Fruit fly (Drosophila melanogaster) whole organism, embryonic: ENCODE results near the gene Irbp18.

Experiments used
- Abd-B ChIP-seq: fragments of 200-800 bp; sonication (Bioruptor generic); optimal IDR thresholded peaks from 2 replicates; lab custom pipeline; 2018; ENCODE audit warnings: missing biosample characterization, mild to moderate bottlenecking, missing genetic modification characterization, moderate library complexity
- Bgb ChIP-seq: fragments of 200-800 bp; sonication (Bioruptor generic); IDR thresholded peaks from 2 replicates; pipeline ENCODE4 v1.3.6; 2022; ENCODE audit warnings: missing biosample characterization, missing genetic modification characterization; ENCODE audit not compliant: partially characterized antibody
- CG10565 ChIP-seq: fragments of 200-800 bp; sonication (Bioruptor generic); optimal IDR thresholded peaks from 3 replicates; lab custom pipeline; 2016; ENCODE audit warnings: missing biosample characterization, mild to moderate bottlenecking, missing genetic modification characterization
- CG10959 ChIP-seq: fragments of 200-800 bp; sonication (Bioruptor generic); IDR thresholded peaks from 2 replicates; pipeline ENCODE4 v1.3.6; 2022; ENCODE audit warnings: missing biosample characterization, missing genetic modification characterization
- CG10979 ChIP-seq: fragments of 200-800 bp; sonication (Bioruptor generic); optimal IDR thresholded peaks from 2 replicates; lab custom pipeline; 2018; ENCODE audit warnings: missing biosample characterization, mild to moderate bottlenecking, missing genetic modification characterization, moderate library complexity
- CG1832 ChIP-seq: fragments of 200-800 bp; sonication (Bioruptor generic); optimal IDR thresholded peaks from 2 replicates; lab custom pipeline; 2017; ENCODE audit warnings: missing biosample characterization, mild to moderate bottlenecking, missing genetic modification characterization, inconsistent platforms
- CG3065 ChIP-seq: fragments of 200-800 bp; sonication (Bioruptor generic); optimal IDR thresholded peaks from 2 replicates; lab custom pipeline; 2016; ENCODE audit warnings: missing biosample characterization, missing genetic modification characterization
- CG33213 ChIP-seq: fragments of 200-800 bp; sonication (Bioruptor generic); optimal IDR thresholded peaks from 3 replicates; lab custom pipeline; 2016; ENCODE audit warnings: missing biosample characterization, missing genetic modification characterization
- CG4707 ChIP-seq: fragments of 200-800 bp; sonication (Bioruptor generic); optimal IDR thresholded peaks from 2 replicates; lab custom pipeline; 2018; ENCODE audit warnings: missing biosample characterization, mild to moderate bottlenecking, missing genetic modification characterization, moderate library complexity
- CG6765 ChIP-seq: fragments of 200-800 bp; sonication (Bioruptor generic); optimal IDR thresholded peaks from 3 replicates; lab custom pipeline; 2017; ENCODE audit warnings: missing biosample characterization, mild to moderate bottlenecking, missing genetic modification characterization
- CG7745 ChIP-seq: fragments of 200-800 bp; sonication (Bioruptor generic); optimal IDR thresholded peaks from 2 replicates; lab custom pipeline; 2018; ENCODE audit warnings: missing biosample characterization, mild to moderate bottlenecking, missing genetic modification characterization, moderate library complexity
- CG7786 ChIP-seq: fragments of 200-800 bp; sonication (Bioruptor generic); optimal IDR thresholded peaks from 2 replicates; lab custom pipeline; 2016; ENCODE audit warnings: missing biosample characterization, missing genetic modification characterization
- CG7928 ChIP-seq: fragments of 200-800 bp; sonication (Bioruptor generic); optimal IDR thresholded peaks from 2 replicates; lab custom pipeline; 2017; ENCODE audit warnings: missing biosample characterization, mild to moderate bottlenecking, missing genetic modification characterization
- CG8388 ChIP-seq: fragments of 200-800 bp; sonication (Bioruptor generic); optimal IDR thresholded peaks from 2 replicates; lab custom pipeline; 2019; ENCODE audit warnings: missing biosample characterization, mild to moderate bottlenecking, missing genetic modification characterization, moderate library complexity
- D19A ChIP-seq: fragments of 200-800 bp; optimal IDR thresholded peaks from 3 replicates; lab custom pipeline; 2019; ENCODE audit warnings: missing biosample characterization, mild to moderate bottlenecking, missing genetic modification characterization, moderate library complexity
- Doc2 ChIP-seq: fragments of 200-800 bp; sonication (Bioruptor generic); IDR thresholded peaks from 2 replicates; pipeline ENCODE4 v1.3.6; 2022; ENCODE audit warnings: missing biosample characterization, missing genetic modification characterization
- Ets65A ChIP-seq: fragments of 200-800 bp; sonication (Bioruptor generic); peaks from one replicate; lab custom pipeline; 2016; ENCODE audit warnings: missing biosample characterization, missing genetic modification characterization
- Fer2 ChIP-seq: fragments of 200-800 bp; sonication (Bioruptor generic); optimal IDR thresholded peaks from 2 replicates; lab custom pipeline; 2018; ENCODE audit warnings: missing biosample characterization, mild to moderate bottlenecking, missing genetic modification characterization, moderate library complexity
- Fer3 ChIP-seq: fragments of 200-800 bp; sonication (Bioruptor generic); optimal IDR thresholded peaks from 2 replicates; lab custom pipeline; 2018; ENCODE audit warnings: missing biosample characterization, mild to moderate bottlenecking, missing genetic modification characterization, moderate library complexity
- Hr51 ChIP-seq, 2 experiments: fragments of 200-800 bp; sonication (Bioruptor generic); optimal IDR thresholded peaks; 2 replicates in 1 of 2; 3 replicates in 1 of 2; lab custom pipeline; 2016 to 2018; ENCODE audit warnings: missing biosample characterization in 2 of 2, missing genetic modification characterization in 2 of 2, mild to moderate bottlenecking in 1 of 2, moderate library complexity in 1 of 2
- MBD-R2 ChIP-seq: fragments of 200-800 bp; sonication (Bioruptor generic); IDR thresholded peaks from 2 replicates; pipeline ENCODE4 v1.3.6; 2022; ENCODE audit warnings: missing biosample characterization, missing genetic modification characterization
- Sin3A ChIP-seq: fragments of >200 bp; optimal IDR thresholded peaks from 2 replicates; lab custom pipeline; 2018
- Tbp ChIP-seq: fragments of >200 bp; optimal IDR thresholded peaks from 2 replicates; lab custom pipeline; 2018; ENCODE audit warnings: missing biosample characterization, missing genetic modification characterization
- Trl ChIP-seq, 3 experiments: fragments of >200 bp in 2 of 3; fragments of 200-800 bp in 1 of 3; sonication (Bioruptor generic) in 1 of 3; optimal IDR thresholded peaks; 2 replicates in 1 of 3; 3 replicates in 2 of 3; lab custom pipeline; 2016 to 2017; ENCODE audit warnings: missing biosample characterization in 1 of 3, missing genetic modification characterization in 1 of 3
- ase ChIP-seq: fragments of 200-800 bp; sonication (Bioruptor generic); IDR thresholded peaks from 3 replicates; pipeline ENCODE4 v1.3.6; 2022; ENCODE audit warnings: missing biosample characterization, missing genetic modification characterization
- ato ChIP-seq: fragments of 200-800 bp; sonication (Bioruptor generic); IDR thresholded peaks from 2 replicates; pipeline ENCODE4 v1.3.6; 2022; ENCODE audit warnings: missing biosample characterization, missing genetic modification characterization; ENCODE audit not compliant: partially characterized antibody
- crol ChIP-seq: fragments of 200-800 bp; sonication (Bioruptor generic); IDR thresholded peaks from 2 replicates; pipeline ENCODE4 v1.3.6; 2022; ENCODE audit warnings: missing biosample characterization, missing genetic modification characterization
- da ChIP-seq: fragments of 200-800 bp; sonication (Bioruptor generic); optimal IDR thresholded peaks from 2 replicates; lab custom pipeline; 2016; ENCODE audit warnings: missing biosample characterization, missing genetic modification characterization
- emc ChIP-seq: fragments of 200-800 bp; sonication (Bioruptor generic); optimal IDR thresholded peaks from 2 replicates; lab custom pipeline; 2016; ENCODE audit warnings: missing biosample characterization, missing genetic modification characterization
- ftz-f1 ChIP-seq: fragments of 200-800 bp; sonication (Bioruptor generic); optimal IDR thresholded peaks from 2 replicates; lab custom pipeline; 2016; ENCODE audit warnings: missing biosample characterization, missing genetic modification characterization
- gcm ChIP-seq: fragments of 200-800 bp; sonication (Bioruptor generic); optimal IDR thresholded peaks from 2 replicates; lab custom pipeline; 2019; ENCODE audit warnings: missing biosample characterization, mild to moderate bottlenecking, missing genetic modification characterization, moderate library complexity
- gfzf ChIP-seq: fragments of 200-800 bp; sonication (Bioruptor generic); optimal IDR thresholded peaks from 2 replicates; lab custom pipeline; 2016; ENCODE audit warnings: missing biosample characterization, mild to moderate bottlenecking, missing genetic modification characterization, moderate library complexity
- grn ChIP-seq: fragments of 200-800 bp; sonication (Bioruptor generic); optimal IDR thresholded peaks from 3 replicates; lab custom pipeline; 2017; ENCODE audit warnings: missing biosample characterization, missing genetic modification characterization
- jigr1 ChIP-seq: fragments of 200-800 bp; sonication (Bioruptor generic); IDR thresholded peaks from 3 replicates; pipeline ENCODE4 v1.3.6; 2022; ENCODE audit warnings: missing biosample characterization, missing genetic modification characterization
- jumu ChIP-seq: fragments of 200-800 bp; sonication (Bioruptor generic); optimal IDR thresholded peaks from 3 replicates; lab custom pipeline; 2016; ENCODE audit warnings: missing biosample characterization, missing genetic modification characterization
- kni ChIP-seq: fragments of 200-800 bp; sonication (Bioruptor generic); optimal IDR thresholded peaks from 3 replicates; lab custom pipeline; 2017; ENCODE audit warnings: mild to moderate bottlenecking, missing biosample characterization, missing genetic modification reagents, missing genetic modification characterization
- lbe ChIP-seq: fragments of 200-800 bp; sonication (Bioruptor generic); optimal IDR thresholded peaks from 2 replicates; lab custom pipeline; 2016; ENCODE audit warnings: missing biosample characterization, mild to moderate bottlenecking, missing genetic modification characterization
- lov ChIP-seq, 2 experiments: fragments of 200-800 bp in 1 of 2; fragments of >200 bp in 1 of 2; sonication (Bioruptor generic) in 1 of 2; IDR thresholded peaks in 1 of 2; optimal IDR thresholded peaks in 1 of 2; 2 replicates in 1 of 2; 3 replicates in 1 of 2; pipeline versions ENCODE4 v1.3.6 to Lab custom; 2017 to 2022; ENCODE audit warnings: missing biosample characterization in 1 of 2, missing genetic modification characterization in 1 of 2
- prd ChIP-seq, 3 experiments: fragments of >200 bp in 2 of 3; fragments of 200-800 bp in 1 of 3; sonication (Bioruptor generic) in 1 of 3; optimal IDR thresholded peaks in 2 of 3; IDR thresholded peaks in 1 of 3; 2 replicates in 2 of 3; 3 replicates in 1 of 3; pipeline versions ENCODE4 v1.3.6 to Lab custom; 2017 to 2022; ENCODE audit warnings: missing biosample characterization in 1 of 3, missing genetic modification characterization in 1 of 3
- pros ChIP-seq: fragments of 200-800 bp; sonication (Bioruptor generic); optimal IDR thresholded peaks from 3 replicates; lab custom pipeline; 2019; ENCODE audit warnings: missing biosample characterization, mild to moderate bottlenecking, missing genetic modification characterization, moderate library complexity
- pzg ChIP-seq: fragments of 200-800 bp; sonication (Bioruptor generic); optimal IDR thresholded peaks from 3 replicates; lab custom pipeline; 2018; ENCODE audit warnings: missing biosample characterization, mild to moderate bottlenecking, missing genetic modification characterization, moderate library complexity
- repo ChIP-seq: fragments of 200-800 bp; sonication (Bioruptor generic); optimal IDR thresholded peaks from 2 replicates; lab custom pipeline; 2016; ENCODE audit warnings: missing biosample characterization, missing genetic modification characterization
- salm ChIP-seq: fragments of 200-800 bp; sonication (Bioruptor generic); optimal IDR thresholded peaks from 2 replicates; lab custom pipeline; 2018; ENCODE audit warnings: missing biosample characterization, mild to moderate bottlenecking, missing genetic modification characterization
- sob ChIP-seq: fragments of 200-800 bp; sonication (Bioruptor generic); IDR thresholded peaks from 2 replicates; pipeline ENCODE4 v1.3.6; 2022; ENCODE audit warnings: missing biosample characterization, missing genetic modification characterization
- stwl ChIP-seq: fragments of 200-800 bp; sonication (Bioruptor generic); optimal IDR thresholded peaks from 3 replicates; lab custom pipeline; 2018; ENCODE audit warnings: missing biosample characterization, mild to moderate bottlenecking, missing genetic modification characterization, moderate library complexity
- tap ChIP-seq: fragments of 200-800 bp; optimal IDR thresholded peaks from 3 replicates; lab custom pipeline; 2019; ENCODE audit warnings: missing biosample characterization, mild to moderate bottlenecking, missing genetic modification characterization, moderate library complexity
- zf30C ChIP-seq: fragments of 200-800 bp; sonication (Bioruptor generic); optimal IDR thresholded peaks from 3 replicates; lab custom pipeline; 2018; ENCODE audit warnings: missing biosample characterization, mild to moderate bottlenecking, missing genetic modification characterization
- zfh1 ChIP-seq: fragments of 200-800 bp; sonication (Bioruptor generic); IDR thresholded peaks from 3 replicates; pipeline ENCODE4 v1.3.6; 2022; ENCODE audit warnings: missing biosample characterization, missing genetic modification characterization

Gene Irbp18

dm6 chr3L:11089805-11090440 is 8.1 kb downstream of the Irbp18 start (continued):
- TF ChIP-seq lov (optimal IDR thresholded peaks at IDR 0.05; lab: Kevin White, UChicago) = no peak
- peak; percentile 82 for TF ChIP-seq lov (GFP tag; IDR thresholded peaks at IDR 0.05; lab: Robert Waterston, UW)
- TF ChIP-seq D19A (tag; lab: Kevin White, UChicago) = peak; percentile 93
- TF ChIP-seq jumu (GFP tag; lab: Kevin White, UChicago) = peak; percentile 68
- TF ChIP-seq Abd-B = peak; percentile 79
- TF ChIP-seq CG33213 (GFP tag; lab: Kevin White, UChicago) = peak; percentile 79
- peak; percentile 96 for TF ChIP-seq Ets65A
- peak; percentile 68 for TF ChIP-seq CG3065 (GFP tag; lab: Kevin White, UChicago)
- TF ChIP-seq sob (GFP tag; lab: Robert Waterston, UW) = peak; percentile 69; the same call in 1 of the 2 replicates
- TF ChIP-seq Trl (optimal IDR thresholded peaks at IDR 0.05; lab: Kevin White, UChicago) = no peak
- peak; percentile 81 for TF ChIP-seq Trl (GFP tag; optimal IDR thresholded peaks at IDR 0.05; lab: Kevin White, UChicago)
- TF ChIP-seq Bgb (GFP tag; lab: Robert Waterston, UW) = no peak
- peak; percentile 78 for TF ChIP-seq repo (GFP tag; lab: Kevin White, UChicago)
- TF ChIP-seq zfh1 (GFP tag; lab: Robert Waterston, UW) = peak; percentile 88
- TF ChIP-seq Tbp (GFP tag; lab: Kevin White, UChicago) = no peak
- no peak for TF ChIP-seq pzg (GFP tag; lab: Kevin White, UChicago)
- TF ChIP-seq Doc2 (GFP tag; lab: Robert Waterston, UW) = peak; percentile 49; the same call in 1 of the 2 replicates
- peak; percentile 23; the same call in 1 of the 2 replicates for TF ChIP-seq MBD-R2
- TF ChIP-seq Fer3 (tag; lab: Kevin White, UChicago) = peak; percentile 52
- TF ChIP-seq CG10959 = peak; percentile 83
- peak; percentile 66 for TF ChIP-seq lbe (GFP tag; lab: Kevin White, UChicago)
- TF ChIP-seq ato (GFP tag; lab: Robert Waterston, UW) = no peak
- TF ChIP-seq CG7786 = peak; percentile 63
- TF ChIP-seq gfzf (GFP tag; lab: Kevin White, UChicago) = no peak
- peak; percentile 91 for TF ChIP-seq gcm (GFP tag; lab: Kevin White, UChicago)
- peak; percentile 68 to 97 for TF ChIP-seq Hr51 (GFP tag; optimal IDR thresholded peaks at IDR 0.05; lab: Kevin White, UChicago)
- TF ChIP-seq pros (GFP tag; lab: Kevin White, UChicago) = peak; percentile 27
- TF ChIP-seq crol (GFP tag; lab: Robert Waterston, UW) = no peak
- TF ChIP-seq ase (GFP tag; lab: Robert Waterston, UW) = peak; percentile 43
- peak; percentile 68 for TF ChIP-seq CG6765
- peak; percentile 67 for TF ChIP-seq da (GFP tag; lab: Kevin White, UChicago)
- peak; percentile 90 for TF ChIP-seq CG8388 (GFP tag; lab: Kevin White, UChicago)
- TF ChIP-seq salm (tag; lab: Kevin White, UChicago) = peak; percentile 78
- TF ChIP-seq CG7745 (tag; lab: Kevin White, UChicago) = peak; percentile 69
- peak; percentile 93 for TF ChIP-seq kni (GFP tag; lab: Kevin White, UChicago)
- TF ChIP-seq stwl (tag; lab: Kevin White, UChicago) = peak; percentile 18
- TF ChIP-seq tap (tag; lab: Kevin White, UChicago) = peak; percentile 87
- TF ChIP-seq CG10979 (tag; lab: Kevin White, UChicago) = peak; percentile 95
- no peak for TF ChIP-seq Fer2 (tag; lab: Kevin White, UChicago)
- 0 out of 3 replicates have a peak, but pooled peaks have one; percentile 73 for TF ChIP-seq jigr1
- TF ChIP-seq ftz-f1 (GFP tag; lab: Kevin White, UChicago) = no peak
- peak; percentile 46 for TF ChIP-seq emc
- no peak for TF ChIP-seq prd (optimal IDR thresholded peaks at IDR 0.05; lab: Kevin White, UChicago)
- TF ChIP-seq prd (GFP tag; IDR thresholded peaks at IDR 0.05; lab: Robert Waterston, UW) = peak; percentile 85
- TF ChIP-seq zf30C (GFP tag; lab: Kevin White, UChicago) = no peak
- peak; percentile 57 for TF ChIP-seq CG4707 (GFP tag; lab: Kevin White, UChicago)
- TF ChIP-seq CG1832 (GFP tag; lab: Kevin White, UChicago) = no peak
- TF ChIP-seq CG10565 (GFP tag; lab: Kevin White, UChicago) = peak; percentile 29
- TF ChIP-seq grn (GFP tag; lab: Kevin White, UChicago) = peak; percentile 74
- TF ChIP-seq Sin3A = no peak
- TF ChIP-seq CG7928 (GFP tag; lab: Kevin White, UChicago) = peak; percentile 14
